Fruit fly (Drosophila melanogaster): ENCODE measurements around the gene Osi4.
A peak's percentile ranks its signal among the peaks of the same experiment; 100 is the strongest.

- TF ChIP-seq Max (GFP tag; optimal IDR thresholded peaks at IDR 0.05): no peak
- no peak for TF ChIP-seq CG14965 (GFP tag; optimal IDR thresholded peaks at IDR 0.05; ENCODE audit: borderline replicate concordance)
- TF ChIP-seq pan (optimal IDR thresholded peaks at IDR 0.05): no peak
- no peak for TF ChIP-seq pan (GFP tag; optimal IDR thresholded peaks at IDR 0.05 in 1 of 2, IDR thresholded peaks at IDR 0.05 in 1 of 2)
- no peak for TF ChIP-seq CG7786 (GFP tag; optimal IDR thresholded peaks at IDR 0.05)
- TF ChIP-seq insv (GFP tag; optimal IDR thresholded peaks at IDR 0.05): no peak
- peak; percentile 44 for TF ChIP-seq CoRest (tag; optimal IDR thresholded peaks at IDR 0.05)
- no peak for TF ChIP-seq D (optimal IDR thresholded peaks at IDR 0.05)
- TF ChIP-seq D (GFP tag; optimal IDR thresholded peaks at IDR 0.05): peak; percentile 23
- no peak for TF ChIP-seq Scr (GFP tag; IDR thresholded peaks at IDR 0.05; ENCODE audit: partially characterized antibody)
- no peak for TF ChIP-seq Elba2 (GFP tag; optimal IDR thresholded peaks at IDR 0.05)
Measured at dm6 chr3R:6241289-6241688, 19.7 kb upstream of the Osi4 start.

Measured in whole organism, embryonic.